Worm (Caenorhabditis elegans): ENCODE results near the gene F53B2.5.
"Not testable (repeated sequence)": the region's sequence is repeated elsewhere in the genome, so short reads cannot be mapped to it uniquely, and the experiment has no call there.

Gene F53B2.5

ce11 chrIV:12478711-12479110 lies 52.2 kb downstream of the F53B2.5 start, which contains the start of gene igdb-1:
Gene igdb-1 (plus strand): TSS chrIV:12479011.
- not testable (repeated sequence) for TF ChIP-seq hmbx-1 (tag; optimal IDR thresholded peaks at IDR 0.05); flt-1 (GFP tag; IDR thresholded peaks at IDR 0.05); B0310.2 (tag; optimal IDR thresholded peaks at IDR 0.05)
